Worm (Caenorhabditis elegans) whole organism, mixed stage, embryonic: ENCODE data around the gene K10B4.3.

Source experiments
- nhr-237 ChIP-seq: fragments of 150-350 bp; optimal IDR thresholded peaks from 2 replicates; lab custom pipeline; 2014; ENCODE audit warnings: missing biosample characterization, missing genetic modification characterization
- nhr-28 ChIP-seq: fragments of 150-350 bp; optimal IDR thresholded peaks from 2 replicates; lab custom pipeline; 2014; ENCODE audit warnings: missing biosample characterization, missing genetic modification characterization
- unc-62 ChIP-seq: fragments of 150-350 bp; optimal IDR thresholded peaks from 2 replicates; lab custom pipeline; 2014; ENCODE audit warnings: missing biosample characterization, missing genetic modification reagents, missing genetic modification characterization

DNA sequence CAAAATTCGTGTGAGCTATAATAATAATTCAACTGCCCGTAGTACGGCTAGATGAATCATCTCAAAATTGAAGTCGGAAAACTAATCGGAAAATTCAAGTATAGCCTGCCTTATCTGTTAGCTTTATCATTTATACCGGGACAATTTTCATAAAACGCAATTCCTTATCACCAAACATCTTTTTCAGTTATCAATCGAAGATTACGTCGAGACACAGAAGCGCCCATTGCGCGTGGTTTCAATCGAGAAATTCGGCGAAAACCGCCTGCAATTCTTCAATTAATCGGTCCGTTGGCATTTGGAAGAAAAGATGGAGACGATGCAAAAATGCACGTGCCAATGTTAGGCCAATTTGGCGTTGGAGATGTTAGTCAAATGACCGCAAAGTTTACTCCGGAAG is 8.8 kb downstream of the K10B4.3 start:
- TF ChIP-seq nhr-28 (no peak), nhr-237 (tag; lab: Kevin White, UChicago) (no peak), unc-62 (no peak)
